Fruit fly (Drosophila melanogaster): ENCODE data around the gene ICA69.
A peak's percentile ranks its signal among the peaks of the same experiment; 100 is the strongest.

The ICA69 gene

dm6 chr3L:21145841-21146395 is 14.7 kb downstream of the ICA69 start (continued):
- TF ChIP-seq tll (GFP tag; optimal IDR thresholded peaks at IDR 0.05) = peak in 1 of 2 experiments; percentile 69
- no peak for TF ChIP-seq Jarid2 (GFP tag; optimal IDR thresholded peaks at IDR 0.05)
- peak; percentile 54 for TF ChIP-seq twi (tag; optimal IDR thresholded peaks at IDR 0.05)
- TF ChIP-seq Mrtf (GFP tag; IDR thresholded peaks at IDR 0.05) = 0 out of 3 replicates have a peak, but pooled peaks have one; percentile 5
- TF ChIP-seq CG14014 (GFP tag; IDR thresholded peaks at IDR 0.05) = no peak
- peak; percentile 62 for TF ChIP-seq CG15479 (GFP tag; optimal IDR thresholded peaks at IDR 0.05)
- no peak for TF ChIP-seq psq (GFP tag; optimal IDR thresholded peaks at IDR 0.05)
- TF ChIP-seq Pdp1 (GFP tag; optimal IDR thresholded peaks at IDR 0.05) = no peak
- TF ChIP-seq Aef1 (GFP tag; IDR thresholded peaks at IDR 0.05) = no peak
- TF ChIP-seq CG16863 (GFP tag; optimal IDR thresholded peaks at IDR 0.05) = no peak
- TF ChIP-seq abd-A (tag; optimal IDR thresholded peaks at IDR 0.05) = no peak
- TF ChIP-seq CG8478 (optimal IDR thresholded peaks at IDR 0.05) = peak; percentile 36
- no peak for TF ChIP-seq Dp (GFP tag; optimal IDR thresholded peaks at IDR 0.05)
- no peak for TF ChIP-seq shn (GFP tag; optimal IDR thresholded peaks at IDR 0.05)

DNA sequence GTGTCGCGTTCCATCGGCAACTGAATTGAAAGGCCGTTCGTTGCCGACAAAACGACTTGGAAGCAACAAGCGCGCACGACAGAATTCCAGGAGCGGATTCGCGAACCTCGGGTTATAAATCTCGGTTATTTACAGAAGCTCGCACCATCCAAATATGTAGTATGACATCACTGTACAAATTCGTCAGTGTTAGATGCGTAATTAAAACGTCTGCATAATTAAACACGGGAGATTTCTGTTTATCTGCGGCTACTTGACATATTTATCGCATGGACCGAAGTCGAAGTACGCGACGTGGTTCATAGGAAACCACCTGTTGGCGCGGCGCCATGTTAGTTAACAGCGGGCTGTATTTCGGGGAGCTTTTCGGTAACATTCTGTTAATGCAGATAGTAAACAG is 40.7 kb downstream of the ICA69 start, which contains the start of gene Ac78C:
Gene Ac78C (minus strand): TSS at position 26 of the 400 bp plus-strand sequence.
- TF ChIP-seq Dll (GFP tag; IDR thresholded peaks at IDR 0.05; ENCODE audit: partially characterized antibody) (0 out of 4 replicates have a peak, but pooled peaks have one; percentile 15), CG31388 (GFP tag; optimal IDR thresholded peaks at IDR 0.05) (peak; percentile 45), NFAT (GFP tag; IDR thresholded peaks at IDR 0.05) (peak; percentile 95), CG10959 (GFP tag; IDR thresholded peaks at IDR 0.05) (no peak), CG3065 (GFP tag; optimal IDR thresholded peaks at IDR 0.05) (peak; percentile 58), emc (GFP tag; optimal IDR thresholded peaks at IDR 0.05) (peak; percentile 84), CG2875 (GFP tag; optimal IDR thresholded peaks at IDR 0.05) (peak; percentile 56), dmrt99B (tag; optimal IDR thresholded peaks at IDR 0.05) (peak; percentile 84), CG7839 (tag; optimal IDR thresholded peaks at IDR 0.05) (peak; percentile 90), sob (GFP tag; IDR thresholded peaks at IDR 0.05) (peak; percentile 95), vvl (GFP tag; IDR thresholded peaks at IDR 0.05) (peak; percentile 95), CG12299 (tag; optimal IDR thresholded peaks at IDR 0.05) (peak; percentile 87), sisA (GFP tag; IDR thresholded peaks at IDR 0.05) (peak; percentile 85), HHEX (GFP tag; optimal IDR thresholded peaks at IDR 0.05) (peak; percentile 91), CG17829 (tag; optimal IDR thresholded peaks at IDR 0.05) (no peak), phol (tag; optimal IDR thresholded peaks at IDR 0.05) (peak; percentile 66), CG11398 (GFP tag; optimal IDR thresholded peaks at IDR 0.05) (peak; percentile 58), tin (GFP tag; optimal IDR thresholded peaks at IDR 0.05) (peak; percentile 79), en (GFP tag; optimal IDR thresholded peaks at IDR 0.05) (peak; percentile 60), Dip3 (GFP tag; optimal IDR thresholded peaks at IDR 0.05) (peak; percentile 90), Taf1 (GFP tag; IDR thresholded peaks at IDR 0.05) (peak; percentile 84), gcm (GFP tag; optimal IDR thresholded peaks at IDR 0.05) (no peak), Ets97D (GFP tag; optimal IDR thresholded peaks at IDR 0.05) (peak; percentile 69), Hmr (GFP tag; optimal IDR thresholded peaks at IDR 0.05) (peak; percentile 91), Side (GFP tag; optimal IDR thresholded peaks at IDR 0.05) (peak; percentile 90), cato (GFP tag; optimal IDR thresholded peaks at IDR 0.05; ENCODE audit: borderline replicate concordance) (peak; percentile 42), CG30020 (tag; optimal IDR thresholded peaks at IDR 0.05) (no peak), CG1832 (GFP tag; optimal IDR thresholded peaks at IDR 0.05) (no peak), CG4730 (GFP tag; IDR thresholded peaks at IDR 0.05) (peak; percentile 75), CG11504 (tag; optimal IDR thresholded peaks at IDR 0.05) (peak; percentile 82), mam (GFP tag; optimal IDR thresholded peaks at IDR 0.05) (peak; percentile 96), CG17912 (GFP tag; optimal IDR thresholded peaks at IDR 0.05) (peak; percentile 84), CG12236 (GFP tag; optimal IDR thresholded peaks at IDR 0.05) (peak; percentile 11), CG11247 (GFP tag; IDR thresholded peaks at IDR 0.05) (peak; percentile 86), CG11695 (GFP tag; IDR thresholded peaks at IDR 0.05) (peak; percentile 78; the same call in 2 of the 3 replicates), CG1603 (tag; optimal IDR thresholded peaks at IDR 0.05) (peak; percentile 87)

Data from whole organism, embryonic.